Fruit fly (Drosophila melanogaster) S2 (cell line): ENCODE measurements around the gene mmd.

ENCODE experiments used
- CG8478 ChIP-seq: fragments of >200 bp; optimal IDR thresholded peaks from 2 replicates; lab custom pipeline; 2018
- CTCF ChIP-seq, 2 experiments: fragments of >200 bp; optimal IDR thresholded peaks; 2 replicates each; lab custom pipeline; 2018

- no peak for TF ChIP-seq CG8478 (lab: Kevin White, UChicago)
- no peak for TF ChIP-seq CTCF (optimal IDR thresholded peaks at IDR 0.05; lab: Kevin White, UChicago)
These were observed 35.9 kb upstream of the mmd start, which contains the start of gene Muc14A for dm6 chrX:16008814-16009213.
